Fruit fly (Drosophila melanogaster) whole organism, prepupa: Measurements from ENCODE around the gene ntc.

Source experiments
- CG6792 ChIP-seq: fragments of 200-800 bp; sonication (Bioruptor generic); optimal IDR thresholded peaks from 3 replicates; lab custom pipeline; 2016; ENCODE audit warnings: missing biosample characterization, missing genetic modification characterization
- Eip75B ChIP-seq: fragments of 200-800 bp; sonication (Bioruptor generic); optimal IDR thresholded peaks from 3 replicates; lab custom pipeline; 2016; ENCODE audit warnings: missing biosample characterization, missing genetic modification characterization
- Sox102F ChIP-seq: fragments of 200-800 bp; sonication (Bioruptor generic); optimal IDR thresholded peaks from 2 replicates; lab custom pipeline; 2016; ENCODE audit warnings: missing biosample characterization, mild to moderate bottlenecking, missing genetic modification characterization

DNA sequence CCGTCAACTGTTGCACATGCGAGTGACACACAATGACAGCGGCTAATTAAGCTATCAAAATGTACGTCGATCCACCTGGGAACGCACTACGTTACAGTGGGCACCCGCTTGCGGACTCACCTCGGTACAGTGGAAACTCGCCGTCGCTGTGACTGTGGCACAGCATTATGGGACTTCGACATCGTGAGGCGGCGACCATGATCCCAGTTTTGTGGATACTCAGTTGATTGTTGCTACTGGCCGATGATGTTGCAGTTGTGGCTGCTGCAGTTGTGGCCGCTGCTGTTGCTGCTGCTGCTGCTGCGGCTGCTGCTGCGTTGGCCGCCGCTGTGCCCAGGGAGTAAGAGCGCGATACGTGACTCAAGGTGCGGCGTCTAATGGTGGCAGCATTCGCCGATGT, 6.5 kb downstream of the ntc start:
- TF ChIP-seq CG6792 (GFP tag; lab: Kevin White, UChicago) (no peak), Sox102F (GFP tag; lab: Kevin White, UChicago) (no peak), Eip75B (no peak)
